Worm (Caenorhabditis elegans) whole organism, midembryonic: ENCODE results near the gene F41F3.9.

ENCODE experiments used
- tab-1 ChIP-seq: fragments of 200-800 bp; sonication (Bioruptor generic); IDR thresholded peaks from 2 replicates; pipeline ENCODE4 v1.3.6; 2022; ENCODE audit warnings: missing genetic modification characterization, missing compliant biosample characterization
- ztf-23 ChIP-seq: fragments of 200-800 bp; sonication (Bioruptor generic); IDR thresholded peaks from 2 replicates; pipeline ENCODE4 v1.3.6; 2022; ENCODE audit warnings: missing genetic modification reagents, missing genetic modification characterization, missing compliant biosample characterization

DNA sequence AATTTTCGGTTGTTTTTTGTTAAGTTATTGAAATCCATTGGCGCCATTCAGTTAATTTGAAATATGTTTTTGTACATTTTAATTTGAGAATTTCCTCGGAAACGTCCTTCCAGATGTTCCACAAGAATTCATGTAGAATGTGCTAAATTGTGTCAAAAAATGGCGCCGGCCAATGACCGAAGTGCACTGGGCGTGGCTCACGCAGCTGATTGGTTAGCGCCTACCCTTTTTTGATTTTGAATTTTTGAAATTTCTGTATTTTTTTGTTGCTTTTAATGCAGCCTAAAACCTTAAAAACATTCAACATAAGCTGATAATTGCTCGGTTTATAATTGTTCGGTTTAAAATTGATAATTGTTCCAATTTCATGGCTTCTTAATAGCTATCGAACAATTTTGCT is 21.5 kb downstream of the F41F3.9 start:
- TF ChIP-seq ztf-23: no peak
- TF ChIP-seq tab-1 (GFP tag; lab: Robert Waterston, UW): no peak
